1 fruit fly cellular context compared by ENCODE assay signal in genomic region chr3R:28629186-28629979, dm6.
A peak's percentile ranks its signal among the peaks of the same experiment; 100 is the strongest.
TF ChIP-seq lines count a peak whose summit lies in the region.

No protein-coding gene starts in this region.

TF ChIP-seq in whole organism, embryonic, 481 proteins besides CTCF, POLR2A, EP300 and RAD21 (continued from another document):
- TF ChIP-seq pho (GFP tag; optimal IDR thresholded peaks at IDR 0.05; lab: Kevin White, UChicago) (no peak), gro (GFP tag; optimal IDR thresholded peaks at IDR 0.05; lab: Kevin White, UChicago) (no peak), corto (GFP tag; optimal IDR thresholded peaks at IDR 0.05; lab: Kevin White, UChicago) (no peak), CG14050 (GFP tag; IDR thresholded peaks at IDR 0.05; lab: Robert Waterston, UW) (no peak), Dref (GFP tag; IDR thresholded peaks at IDR 0.05; lab: Robert Waterston, UW) (no peak), phol (tag; optimal IDR thresholded peaks at IDR 0.05; lab: Kevin White, UChicago) (peak; percentile 39), CG12391 (tag; optimal IDR thresholded peaks at IDR 0.05; lab: Kevin White, UChicago) (peak; percentile 13), Drgx (GFP tag; IDR thresholded peaks at IDR 0.05; lab: Robert Waterston, UW) (0 out of 2 replicates have a peak, but pooled peaks have one; percentile 18), CG8388 (GFP tag; optimal IDR thresholded peaks at IDR 0.05; lab: Kevin White, UChicago) (peak; percentile 2), crp (GFP tag; optimal IDR thresholded peaks at IDR 0.05; lab: Kevin White, UChicago) (no peak), BEAF-32 (GFP tag; optimal IDR thresholded peaks at IDR 0.05; lab: Kevin White, UChicago) (no peak), CG1024 (GFP tag; IDR thresholded peaks at IDR 0.05; lab: Robert Waterston, UW) (no peak), Bdp1 (GFP tag; optimal IDR thresholded peaks at IDR 0.05; lab: Kevin White, UChicago) (no peak), CG18764 (GFP tag; optimal IDR thresholded peaks at IDR 0.05; lab: Kevin White, UChicago) (no peak), CG12236 (GFP tag; optimal IDR thresholded peaks at IDR 0.05; lab: Kevin White, UChicago) (no peak), dysf (GFP tag; IDR thresholded peaks at IDR 0.05; lab: Robert Waterston, UW) (no peak), CG10543 (GFP tag; optimal IDR thresholded peaks at IDR 0.05; lab: Kevin White, UChicago) (no peak), tll (GFP tag; optimal IDR thresholded peaks at IDR 0.05; lab: Kevin White, UChicago) (no peak), mam (GFP tag; optimal IDR thresholded peaks at IDR 0.05; lab: Kevin White, UChicago) (no peak), nom (GFP tag; optimal IDR thresholded peaks at IDR 0.05; lab: Kevin White, UChicago) (no peak), Vsx1 (GFP tag; optimal IDR thresholded peaks at IDR 0.05; lab: Kevin White, UChicago) (no peak), Scr (GFP tag; IDR thresholded peaks at IDR 0.05; lab: Robert Waterston, UW; ENCODE audit: partially characterized antibody) (no peak), CG16779 (GFP tag; IDR thresholded peaks at IDR 0.05; lab: Robert Waterston, UW) (no peak), aop (GFP tag; IDR thresholded peaks at IDR 0.05; lab: Robert Waterston, UW) (no peak), seq (GFP tag; IDR thresholded peaks at IDR 0.05; lab: Robert Waterston, UW) (no peak), Sry-δ (GFP tag; optimal IDR thresholded peaks at IDR 0.05; lab: Kevin White, UChicago) (no peak), Hmx (GFP tag; optimal IDR thresholded peaks at IDR 0.05; lab: Kevin White, UChicago) (no peak), CG13123 (GFP tag; optimal IDR thresholded peaks at IDR 0.05; lab: Kevin White, UChicago) (no peak), odd (GFP tag; optimal IDR thresholded peaks at IDR 0.05; lab: Kevin White, UChicago) (no peak), Nf-YB (GFP tag; optimal IDR thresholded peaks at IDR 0.05; lab: Kevin White, UChicago) (no peak), Dll (GFP tag; IDR thresholded peaks at IDR 0.05; lab: Robert Waterston, UW; ENCODE audit: partially characterized antibody) (no peak), Atf6 (GFP tag; IDR thresholded peaks at IDR 0.05; lab: Robert Waterston, UW) (no peak), az2 (GFP tag; optimal IDR thresholded peaks at IDR 0.05; lab: Kevin White, UChicago) (peak; percentile 9), Hand (GFP tag; optimal IDR thresholded peaks at IDR 0.05; lab: Kevin White, UChicago) (no peak), CG11696 (GFP tag; IDR thresholded peaks at IDR 0.05; lab: Robert Waterston, UW) (peak; percentile 62), Dp (GFP tag; optimal IDR thresholded peaks at IDR 0.05; lab: Kevin White, UChicago) (no peak), CG5180 (GFP tag; optimal IDR thresholded peaks at IDR 0.05; lab: Kevin White, UChicago) (no peak), Fer2 (tag; optimal IDR thresholded peaks at IDR 0.05; lab: Kevin White, UChicago) (no peak), CG7987 (GFP tag; optimal IDR thresholded peaks at IDR 0.05; lab: Kevin White, UChicago) (no peak), CG34422 (GFP tag; IDR thresholded peaks at IDR 0.05; lab: Robert Waterston, UW) (no peak), CG3407 (GFP tag; optimal IDR thresholded peaks at IDR 0.05; lab: Kevin White, UChicago) (no peak), B-H2 (GFP tag; optimal IDR thresholded peaks at IDR 0.05; lab: Kevin White, UChicago) (no peak), sima (GFP tag; optimal IDR thresholded peaks at IDR 0.05; lab: Kevin White, UChicago) (no peak), CG2712 (tag; optimal IDR thresholded peaks at IDR 0.05; lab: Kevin White, UChicago) (peak; percentile 35), tap (tag; optimal IDR thresholded peaks at IDR 0.05; lab: Kevin White, UChicago) (no peak), CG12155 (GFP tag; optimal IDR thresholded peaks at IDR 0.05; lab: Kevin White, UChicago) (no peak), CG10959 (GFP tag; IDR thresholded peaks at IDR 0.05; lab: Robert Waterston, UW) (no peak), CG10462 (GFP tag; optimal IDR thresholded peaks at IDR 0.05; lab: Kevin White, UChicago) (no peak), CG7271 (tag; optimal IDR thresholded peaks at IDR 0.05; lab: Kevin White, UChicago) (no peak), Dek (tag; optimal IDR thresholded peaks at IDR 0.05; lab: Kevin White, UChicago) (no peak), E2f1 (GFP tag; IDR thresholded peaks at IDR 0.05; lab: Robert Waterston, UW) (no peak), HLH3B (GFP tag; IDR thresholded peaks at IDR 0.05; lab: Robert Waterston, UW) (no peak), Meics (GFP tag; optimal IDR thresholded peaks at IDR 0.05; lab: Kevin White, UChicago) (no peak), CG6689 (GFP tag; IDR thresholded peaks at IDR 0.05; lab: Robert Waterston, UW) (0 out of 2 replicates have a peak, but pooled peaks have one; percentile 22), CG7556 (GFP tag; optimal IDR thresholded peaks at IDR 0.05; lab: Kevin White, UChicago) (peak; percentile 27), CG12299 (tag; optimal IDR thresholded peaks at IDR 0.05; lab: Kevin White, UChicago) (no peak), p53 (GFP tag; optimal IDR thresholded peaks at IDR 0.05; lab: Kevin White, UChicago) (no peak), CG12219 (GFP tag; optimal IDR thresholded peaks at IDR 0.05; lab: Kevin White, UChicago) (no peak)
